Fruit fly (Drosophila melanogaster): ENCODE results near the gene CG33791.
A peak's percentile ranks its signal among the peaks of the same experiment; 100 is the strongest.

Gene CG33791

dm6 chr3L:1577338-1577737, 25.4 kb upstream of the CG33791 start:
- peak; percentile 27 for TF ChIP-seq pad (GFP tag; optimal IDR thresholded peaks at IDR 0.05)
- no peak for TF ChIP-seq CG5204 (GFP tag; optimal IDR thresholded peaks at IDR 0.05)
- TF ChIP-seq Mnt (GFP tag; optimal IDR thresholded peaks at IDR 0.05): no peak

- TF ChIP-seq cnc (optimal IDR thresholded peaks at IDR 0.05) (no peak), pad (GFP tag; optimal IDR thresholded peaks at IDR 0.05) (peak; percentile 82)
These were observed 24.3 kb upstream of the CG33791 start for dm6 chr3L:1578391-1578948.

dm6 chr3L:1579169-1579853, 23.4 kb upstream of the CG33791 start:
- TF ChIP-seq Crg-1 (GFP tag; optimal IDR thresholded peaks at IDR 0.05) (no peak), cic (GFP tag; optimal IDR thresholded peaks at IDR 0.05) (no peak), kay (GFP tag; ENCODE audit: borderline replicate concordance) (peak; percentile 72), CG5204 (GFP tag; optimal IDR thresholded peaks at IDR 0.05) (no peak), CG12768 (GFP tag; optimal IDR thresholded peaks at IDR 0.05) (peak; percentile 24), CG7101 (tag; optimal IDR thresholded peaks at IDR 0.05) (peak; percentile 39), CG1620 (GFP tag; optimal IDR thresholded peaks at IDR 0.05) (no peak), CG7045 (GFP tag; optimal IDR thresholded peaks at IDR 0.05) (no peak), toe (GFP tag; optimal IDR thresholded peaks at IDR 0.05) (no peak), bab1 (GFP tag; optimal IDR thresholded peaks at IDR 0.05) (no peak), Hr96 (GFP tag; optimal IDR thresholded peaks at IDR 0.05) (no peak), ovo (GFP tag; optimal IDR thresholded peaks at IDR 0.05) (no peak), CG14711 (tag; optimal IDR thresholded peaks at IDR 0.05) (peak; percentile 46), pad (GFP tag; optimal IDR thresholded peaks at IDR 0.05) (no peak), Mnt (GFP tag; optimal IDR thresholded peaks at IDR 0.05) (no peak), tj (GFP tag; optimal IDR thresholded peaks at IDR 0.05) (peak; percentile 87)

- TF ChIP-seq ovo (GFP tag; optimal IDR thresholded peaks at IDR 0.05) (no peak), kay (GFP tag; ENCODE audit: borderline replicate concordance) (peak; percentile 25)
These were observed 22.6 kb upstream of the CG33791 start for dm6 chr3L:1580194-1580593.

dm6 chr3L:1580821-1581220, 21.9 kb upstream of the CG33791 start:
- TF ChIP-seq tj (GFP tag; optimal IDR thresholded peaks at IDR 0.05) (peak; percentile 63), cic (GFP tag; optimal IDR thresholded peaks at IDR 0.05) (no peak), toe (GFP tag; optimal IDR thresholded peaks at IDR 0.05) (no peak), Mnt (GFP tag; optimal IDR thresholded peaks at IDR 0.05) (no peak), CG12768 (GFP tag; optimal IDR thresholded peaks at IDR 0.05) (no peak), CG7101 (tag; optimal IDR thresholded peaks at IDR 0.05) (no peak)

dm6 chr3L:1584003-1584402, 18.8 kb upstream of the CG33791 start:
- TF ChIP-seq bab1 (GFP tag; optimal IDR thresholded peaks at IDR 0.05): no peak
- TF ChIP-seq CG7101 (tag; optimal IDR thresholded peaks at IDR 0.05): peak; percentile 27
- no peak for TF ChIP-seq ovo (GFP tag; optimal IDR thresholded peaks at IDR 0.05)
- no peak for TF ChIP-seq toe (GFP tag; optimal IDR thresholded peaks at IDR 0.05)
- TF ChIP-seq CG7045 (GFP tag; optimal IDR thresholded peaks at IDR 0.05): no peak
- peak; percentile 17 for TF ChIP-seq CG1620 (GFP tag; optimal IDR thresholded peaks at IDR 0.05)
- TF ChIP-seq Crg-1 (GFP tag; optimal IDR thresholded peaks at IDR 0.05): no peak
- no peak for TF ChIP-seq CG5204 (GFP tag; optimal IDR thresholded peaks at IDR 0.05)
- no peak for TF ChIP-seq pad (GFP tag; optimal IDR thresholded peaks at IDR 0.05)
- TF ChIP-seq cnc (optimal IDR thresholded peaks at IDR 0.05): no peak
- no peak for TF ChIP-seq cic (GFP tag; optimal IDR thresholded peaks at IDR 0.05)
- TF ChIP-seq CG14711 (tag; optimal IDR thresholded peaks at IDR 0.05): no peak
- no peak for TF ChIP-seq CG12768 (GFP tag; optimal IDR thresholded peaks at IDR 0.05)
- TF ChIP-seq CG33017 (tag; optimal IDR thresholded peaks at IDR 0.05): peak; percentile 35
- no peak for TF ChIP-seq kay (GFP tag; ENCODE audit: borderline replicate concordance)
- TF ChIP-seq CG11617 (GFP tag; optimal IDR thresholded peaks at IDR 0.05): peak; percentile 58
- TF ChIP-seq Mnt (GFP tag; optimal IDR thresholded peaks at IDR 0.05): no peak
- no peak for TF ChIP-seq Clk (GFP tag; optimal IDR thresholded peaks at IDR 0.05)
- no peak for TF ChIP-seq Hr96 (GFP tag; optimal IDR thresholded peaks at IDR 0.05)
- peak; percentile 23 for TF ChIP-seq tj (GFP tag; optimal IDR thresholded peaks at IDR 0.05)

- no peak for TF ChIP-seq CG5204 (GFP tag; optimal IDR thresholded peaks at IDR 0.05)
- no peak for TF ChIP-seq Mnt (GFP tag; optimal IDR thresholded peaks at IDR 0.05)
- peak; percentile 74 for TF ChIP-seq tj (GFP tag; optimal IDR thresholded peaks at IDR 0.05)
- peak; percentile 11 for TF ChIP-seq CG7101 (tag; optimal IDR thresholded peaks at IDR 0.05)
- TF ChIP-seq ovo (GFP tag; optimal IDR thresholded peaks at IDR 0.05): no peak
- TF ChIP-seq CG33017 (tag; optimal IDR thresholded peaks at IDR 0.05): no peak
- no peak for TF ChIP-seq CG7045 (GFP tag; optimal IDR thresholded peaks at IDR 0.05)
- TF ChIP-seq CG11617 (GFP tag; optimal IDR thresholded peaks at IDR 0.05): no peak
- TF ChIP-seq Clk (GFP tag; optimal IDR thresholded peaks at IDR 0.05): no peak
- no peak for TF ChIP-seq Crg-1 (GFP tag; optimal IDR thresholded peaks at IDR 0.05)
- no peak for TF ChIP-seq CG1620 (GFP tag; optimal IDR thresholded peaks at IDR 0.05)
- TF ChIP-seq bab1 (GFP tag; optimal IDR thresholded peaks at IDR 0.05): peak; percentile 93
- TF ChIP-seq kay (GFP tag; ENCODE audit: borderline replicate concordance): no peak
- TF ChIP-seq CG14711 (tag; optimal IDR thresholded peaks at IDR 0.05): peak; percentile 64
- no peak for TF ChIP-seq CG12768 (GFP tag; optimal IDR thresholded peaks at IDR 0.05)
- TF ChIP-seq cnc (optimal IDR thresholded peaks at IDR 0.05): no peak
- no peak for TF ChIP-seq toe (GFP tag; optimal IDR thresholded peaks at IDR 0.05)
- TF ChIP-seq Hr96 (GFP tag; optimal IDR thresholded peaks at IDR 0.05): peak; percentile 48
- no peak for TF ChIP-seq cic (GFP tag; optimal IDR thresholded peaks at IDR 0.05)
- TF ChIP-seq pad (GFP tag; optimal IDR thresholded peaks at IDR 0.05): peak; percentile 36
These were observed 18.0 kb upstream of the CG33791 start for dm6 chr3L:1584781-1585180.
